Fruit fly (Drosophila melanogaster) whole organism, pupa: ENCODE results near the gene CG10237.

Source experiments
- CG10348 ChIP-seq: fragments of 200-800 bp; sonication (Bioruptor generic); IDR thresholded peaks from 2 replicates; pipeline ENCODE4 v1.3.6; 2022; ENCODE audit warnings: missing biosample characterization, missing genetic modification characterization
- CG12605 ChIP-seq: fragments of 200-800 bp; sonication (Bioruptor generic); IDR thresholded peaks from 2 replicates; pipeline ENCODE4 v1.3.6; 2022; ENCODE audit warnings: missing biosample characterization, missing genetic modification characterization
- CG15710 ChIP-seq: fragments of 200-800 bp; sonication (Bioruptor generic); optimal IDR thresholded peaks from 2 replicates; lab custom pipeline; 2018; ENCODE audit warnings: missing biosample characterization, mild to moderate bottlenecking, missing genetic modification characterization, moderate library complexity
- CG17806 ChIP-seq: fragments of 200-800 bp; sonication (Bioruptor generic); optimal IDR thresholded peaks from 2 replicates; lab custom pipeline; 2018; ENCODE audit warnings: missing biosample characterization, mild to moderate bottlenecking, missing genetic modification characterization, moderate library complexity
- CG32121 ChIP-seq: fragments of 200-800 bp; sonication (Bioruptor generic); IDR thresholded peaks from 2 replicates; pipeline ENCODE4 v1.3.6; 2022; ENCODE audit warnings: missing biosample characterization, missing genetic modification characterization
- CG34367 ChIP-seq: fragments of 200-800 bp; sonication (Bioruptor generic); optimal IDR thresholded peaks from 2 replicates; lab custom pipeline; 2018; ENCODE audit warnings: missing biosample characterization, mild to moderate bottlenecking, missing genetic modification characterization
- CG8159 ChIP-seq: fragments of 200-800 bp; sonication (Bioruptor generic); optimal IDR thresholded peaks from 3 replicates; lab custom pipeline; 2018; ENCODE audit warnings: missing biosample characterization, mild to moderate bottlenecking, missing genetic modification characterization, moderate library complexity
- CG9948 ChIP-seq: fragments of 200-800 bp; sonication (Bioruptor generic); optimal IDR thresholded peaks from 2 replicates; lab custom pipeline; 2018; ENCODE audit warnings: missing biosample characterization, mild to moderate bottlenecking, missing genetic modification characterization, moderate library complexity
- D1 ChIP-seq: fragments of 200-800 bp; sonication (Bioruptor generic); optimal IDR thresholded peaks from 2 replicates; lab custom pipeline; 2018; ENCODE audit warnings: missing biosample characterization, mild to moderate bottlenecking, missing genetic modification characterization, moderate library complexity
- EcR ChIP-seq: fragments of 200-800 bp; sonication (Bioruptor generic); optimal IDR thresholded peaks from 3 replicates; lab custom pipeline; 2019; ENCODE audit warnings: missing biosample characterization, missing genetic modification characterization, mild to moderate bottlenecking, moderate library complexity, missing genetic modification reagents
- Snoo ChIP-seq: fragments of 200-800 bp; sonication (Bioruptor generic); optimal IDR thresholded peaks from 3 replicates; lab custom pipeline; 2017; ENCODE audit warnings: missing biosample characterization, mild to moderate bottlenecking, missing genetic modification characterization, inconsistent platforms
- gl ChIP-seq: fragments of 200-800 bp; sonication (Bioruptor generic); optimal IDR thresholded peaks from 2 replicates; lab custom pipeline; 2018; ENCODE audit warnings: missing biosample characterization, mild to moderate bottlenecking, missing genetic modification characterization
- rn ChIP-seq: fragments of 200-800 bp; sonication (Bioruptor generic); IDR thresholded peaks from 2 replicates; pipeline ENCODE4 v1.3.6; 2022; ENCODE audit warnings: missing biosample characterization, missing genetic modification characterization

DNA sequence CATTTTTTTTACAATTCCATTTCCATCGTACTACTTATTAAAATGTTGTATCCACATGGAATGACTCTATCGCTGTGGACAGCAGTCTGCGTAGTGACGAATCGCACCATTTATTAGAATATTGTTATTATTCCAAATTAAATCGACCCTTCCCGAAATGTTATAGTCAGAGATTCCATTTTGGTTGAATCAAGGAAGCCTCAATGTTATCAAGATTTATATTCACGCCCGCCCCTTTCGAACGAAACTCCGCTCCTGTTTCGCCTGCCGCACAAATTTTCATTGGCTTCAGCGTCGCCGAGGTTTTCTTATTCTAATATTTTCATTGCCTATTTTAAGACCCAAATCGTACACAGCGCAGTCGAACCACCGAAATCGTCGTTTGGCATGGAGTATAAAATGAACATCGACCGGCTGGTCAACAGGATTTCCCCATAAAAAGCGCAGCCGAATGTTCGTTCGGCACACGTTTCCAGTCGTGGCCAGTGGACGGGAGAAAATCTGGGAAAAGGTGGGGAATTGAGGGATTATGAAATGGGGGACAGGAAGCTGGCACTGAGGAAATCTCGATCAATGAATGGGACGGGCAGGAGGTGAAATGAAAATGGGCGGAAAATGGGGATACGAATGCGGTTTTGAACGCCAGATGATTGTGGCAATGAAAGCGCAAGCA is 36.7 kb downstream of the CG10237 start:
- TF ChIP-seq CG9948 (tag; lab: Kevin White, UChicago) (no peak), gl (tag; lab: Kevin White, UChicago) (no peak), CG32121 (GFP tag; lab: Robert Waterston, UW) (no peak), D1 (tag; lab: Kevin White, UChicago) (no peak), EcR (GFP tag; lab: Kevin White, UChicago) (no peak), CG17806 (tag; lab: Kevin White, UChicago) (no peak), rn (GFP tag; lab: Robert Waterston, UW) (no peak), CG34367 (tag; lab: Kevin White, UChicago) (no peak), CG15710 (tag; lab: Kevin White, UChicago) (no peak), Snoo (tag; lab: Kevin White, UChicago) (no peak), CG8159 (tag; lab: Kevin White, UChicago) (no peak), CG10348 (GFP tag; lab: Robert Waterston, UW) (no peak), CG12605 (GFP tag; lab: Robert Waterston, UW) (no peak)
